Fruit fly (Drosophila melanogaster): Measurements from ENCODE around the gene asun.
A peak's percentile ranks its signal among the peaks of the same experiment; 100 is the strongest.

Gene asun

DNA sequence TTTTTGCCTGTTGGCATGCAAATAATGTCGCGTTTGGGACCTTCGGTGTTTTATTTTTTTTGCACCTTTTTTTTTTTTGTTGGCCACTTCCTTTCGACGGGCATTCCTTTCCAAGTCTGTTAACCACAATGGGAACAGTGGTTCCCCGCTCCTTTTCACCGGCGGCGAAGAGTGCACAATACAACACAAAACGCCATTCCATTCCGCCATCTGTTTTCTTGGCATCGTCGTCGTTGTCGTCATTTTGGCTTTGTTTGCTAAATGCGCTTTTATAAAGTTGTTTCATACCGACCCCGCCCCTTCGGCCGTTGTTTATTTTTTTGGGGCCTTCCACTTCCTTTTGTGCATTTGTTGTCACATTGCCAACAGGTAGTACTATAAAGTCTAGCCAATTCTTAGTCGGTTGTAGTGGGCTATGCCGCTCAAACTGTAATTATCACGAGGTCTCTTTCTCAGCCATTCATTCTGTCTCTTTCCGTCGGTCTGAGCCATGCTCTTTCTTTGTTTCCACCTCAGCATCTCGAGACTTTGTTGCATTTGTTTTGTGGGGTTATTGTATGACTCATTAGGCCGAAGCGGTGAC lies 26.3 kb downstream of the asun start:
- no peak for TF ChIP-seq CG34367 (tag; optimal IDR thresholded peaks at IDR 0.05)
- TF ChIP-seq Snoo (tag; optimal IDR thresholded peaks at IDR 0.05), result peak; percentile 26
- TF ChIP-seq CG32121 (GFP tag; IDR thresholded peaks at IDR 0.05), result no peak
- TF ChIP-seq EcR (GFP tag; optimal IDR thresholded peaks at IDR 0.05), result peak; percentile 82
- TF ChIP-seq CG4496 (GFP tag; IDR thresholded peaks at IDR 0.05), result no peak

DNA sequence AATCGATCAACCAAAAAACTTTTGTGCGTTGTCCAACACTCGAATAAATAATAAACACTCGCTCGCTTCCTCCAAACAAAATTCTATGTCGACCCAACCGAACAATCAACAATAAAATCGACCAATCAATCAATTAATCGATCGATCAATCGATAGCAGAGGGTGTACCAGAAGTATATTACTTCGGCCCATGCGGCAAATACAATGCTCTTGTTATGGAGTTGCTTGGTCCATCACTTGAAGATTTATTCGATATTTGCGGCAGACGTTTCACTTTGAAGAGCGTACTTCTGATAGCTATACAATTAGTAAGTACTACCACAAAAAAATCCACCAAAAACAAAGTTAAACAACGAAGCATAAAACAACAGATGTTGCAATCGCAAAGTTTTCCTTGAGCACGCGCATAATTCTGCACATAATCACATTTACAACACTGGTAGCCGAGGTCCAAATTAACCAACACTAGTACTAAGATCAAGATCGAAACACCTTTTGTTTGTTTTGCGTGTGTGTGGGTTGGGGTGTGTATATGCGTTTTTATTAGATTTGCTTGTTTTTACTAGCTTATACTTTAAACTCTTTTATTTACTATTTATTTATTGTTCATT lies 31.5 kb downstream of the asun start:
- TF ChIP-seq Pif1A (GFP tag; optimal IDR thresholded peaks at IDR 0.05) (no peak), CG15710 (tag; optimal IDR thresholded peaks at IDR 0.05) (no peak), CG9948 (tag; optimal IDR thresholded peaks at IDR 0.05) (no peak), CG14655 (GFP tag; optimal IDR thresholded peaks at IDR 0.05) (no peak)

DNA sequence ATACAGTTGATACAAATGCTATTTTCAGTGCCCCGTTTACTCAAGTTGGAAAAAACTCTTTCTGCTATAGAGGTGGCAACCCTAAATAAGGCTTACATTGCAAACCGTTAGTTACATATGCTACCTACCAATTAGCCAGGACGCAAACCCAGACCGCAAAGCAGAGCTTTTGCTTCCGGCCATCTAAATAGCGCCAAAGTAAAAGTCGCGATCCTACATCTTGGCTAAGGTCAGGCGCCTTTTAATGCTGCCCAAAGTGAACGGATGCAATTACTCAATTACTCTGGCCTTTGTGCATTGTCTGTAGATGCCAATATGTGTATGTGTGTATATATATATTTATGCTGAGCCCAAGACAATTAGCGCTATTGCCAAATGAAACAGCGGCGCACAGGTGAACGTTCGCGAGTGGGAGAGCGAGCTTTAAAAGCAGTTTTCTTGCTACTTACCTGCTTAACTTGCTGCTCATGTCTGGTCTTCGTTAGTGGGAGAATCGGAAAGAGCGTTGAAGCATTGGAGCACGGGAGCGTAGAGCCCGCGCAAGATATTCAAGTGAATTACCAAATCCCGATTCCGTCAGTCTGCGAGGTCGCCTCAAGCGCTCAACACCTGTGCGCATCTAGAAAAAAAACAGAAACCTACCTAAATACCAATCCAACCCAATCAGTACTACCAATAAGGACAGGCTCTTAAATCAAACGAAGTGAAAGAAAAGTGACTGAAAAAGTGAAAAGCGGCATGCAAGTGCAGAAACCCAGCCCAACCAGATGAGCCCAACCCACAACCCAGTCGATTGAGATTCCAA lies 41.3 kb downstream of the asun start, which contains the start of gene Zip89B:
Gene Zip89B (plus strand): TSS at position 574 of the 805 bp plus-strand sequence.
- TF ChIP-seq Pif1B (GFP tag; optimal IDR thresholded peaks at IDR 0.05) (peak; percentile 23), CG17806 (tag; optimal IDR thresholded peaks at IDR 0.05) (no peak), EcR (GFP tag; optimal IDR thresholded peaks at IDR 0.05) (peak; percentile 93), CG8159 (tag; optimal IDR thresholded peaks at IDR 0.05) (no peak), gl (tag; optimal IDR thresholded peaks at IDR 0.05) (no peak)

DNA sequence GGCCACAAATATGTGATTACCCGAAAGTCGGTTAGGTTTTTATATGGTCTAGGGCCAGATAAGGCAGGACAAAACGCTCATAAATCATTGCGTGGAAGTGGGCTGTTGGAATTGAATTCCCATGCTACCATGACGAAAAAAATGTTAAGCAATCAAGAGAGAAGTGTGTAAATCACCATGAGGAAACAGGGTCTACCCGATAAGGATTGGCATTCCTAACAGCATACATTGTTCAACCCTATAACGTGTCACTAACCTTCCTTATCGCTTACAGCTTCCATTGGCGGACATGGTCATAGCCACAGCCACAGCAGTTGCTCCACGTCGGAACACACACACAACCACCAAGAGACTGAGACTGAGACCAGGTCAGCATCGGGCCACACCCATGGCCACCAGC lies 44.0 kb downstream of the asun start:
- TF ChIP-seq Pif1B (GFP tag; optimal IDR thresholded peaks at IDR 0.05) (no peak), CG34367 (tag; optimal IDR thresholded peaks at IDR 0.05) (no peak), rn (GFP tag; IDR thresholded peaks at IDR 0.05) (no peak), EcR (GFP tag; optimal IDR thresholded peaks at IDR 0.05) (peak; percentile 69), CG14655 (GFP tag; optimal IDR thresholded peaks at IDR 0.05) (no peak)

DNA sequence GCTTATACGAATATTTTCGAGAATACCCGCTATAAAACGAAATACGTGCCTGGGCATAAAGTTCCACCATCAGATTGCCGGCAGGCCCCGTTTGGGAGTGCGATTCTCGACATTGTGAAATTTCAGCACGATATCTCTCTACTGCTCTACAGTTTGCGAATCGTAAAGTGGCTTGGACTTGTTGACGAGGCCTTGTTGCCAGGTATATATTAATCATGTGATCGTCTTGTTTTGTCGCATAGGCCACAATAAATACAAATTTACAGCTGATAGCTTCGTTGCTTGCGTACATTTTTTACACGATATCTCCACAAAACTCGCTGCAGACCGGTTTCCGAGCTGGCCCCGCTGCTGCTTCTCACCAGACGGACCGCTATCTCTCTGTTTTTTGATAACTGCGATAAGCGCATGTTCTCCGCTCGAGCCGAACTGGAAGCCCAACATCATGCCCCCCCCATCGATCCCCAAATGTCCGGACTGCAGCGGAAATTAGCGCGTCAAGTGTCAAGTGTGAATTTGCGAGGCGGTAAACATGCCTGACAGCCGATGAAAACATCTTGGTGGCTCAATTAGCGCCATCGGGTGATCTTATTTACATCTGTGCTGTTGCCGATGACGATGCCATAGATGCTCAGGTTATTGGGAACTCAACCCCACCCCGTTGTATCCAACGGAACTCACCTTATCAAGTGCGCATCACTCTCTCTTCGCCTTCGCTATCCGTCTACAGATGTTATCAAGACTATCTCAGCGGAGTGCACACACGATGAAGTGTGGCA lies 45.4 kb downstream of the asun start:
- TF ChIP-seq CG10348 (GFP tag; IDR thresholded peaks at IDR 0.05) (no peak), Pif1B (GFP tag; optimal IDR thresholded peaks at IDR 0.05) (no peak), CG34367 (tag; optimal IDR thresholded peaks at IDR 0.05) (no peak), Snoo (tag; optimal IDR thresholded peaks at IDR 0.05) (no peak), CG4496 (GFP tag; IDR thresholded peaks at IDR 0.05) (0 out of 3 replicates have a peak, but pooled peaks have one; percentile 42), CG17806 (tag; optimal IDR thresholded peaks at IDR 0.05) (no peak), CG15710 (tag; optimal IDR thresholded peaks at IDR 0.05) (peak; percentile 10), rn (GFP tag; IDR thresholded peaks at IDR 0.05) (no peak), CG13204 (GFP tag; optimal IDR thresholded peaks at IDR 0.05) (peak; percentile 67), CG9948 (tag; optimal IDR thresholded peaks at IDR 0.05) (no peak), D1 (tag; optimal IDR thresholded peaks at IDR 0.05) (no peak), CG8159 (tag; optimal IDR thresholded peaks at IDR 0.05) (peak; percentile 19), gl (tag; optimal IDR thresholded peaks at IDR 0.05) (no peak), CG14655 (GFP tag; optimal IDR thresholded peaks at IDR 0.05) (no peak), fd96Ca (GFP tag; IDR thresholded peaks at IDR 0.05) (no peak), Pif1A (GFP tag; optimal IDR thresholded peaks at IDR 0.05) (peak; percentile 10), EcR (GFP tag; optimal IDR thresholded peaks at IDR 0.05) (no peak), CG8301 (tag; optimal IDR thresholded peaks at IDR 0.05) (no peak), CG12605 (GFP tag; IDR thresholded peaks at IDR 0.05) (0 out of 2 replicates have a peak, but pooled peaks have one; percentile 17), CG32121 (GFP tag; IDR thresholded peaks at IDR 0.05) (peak; percentile 30; the same call in 1 of the 2 replicates), Ets98B (GFP tag; IDR thresholded peaks at IDR 0.05) (no peak)

DNA sequence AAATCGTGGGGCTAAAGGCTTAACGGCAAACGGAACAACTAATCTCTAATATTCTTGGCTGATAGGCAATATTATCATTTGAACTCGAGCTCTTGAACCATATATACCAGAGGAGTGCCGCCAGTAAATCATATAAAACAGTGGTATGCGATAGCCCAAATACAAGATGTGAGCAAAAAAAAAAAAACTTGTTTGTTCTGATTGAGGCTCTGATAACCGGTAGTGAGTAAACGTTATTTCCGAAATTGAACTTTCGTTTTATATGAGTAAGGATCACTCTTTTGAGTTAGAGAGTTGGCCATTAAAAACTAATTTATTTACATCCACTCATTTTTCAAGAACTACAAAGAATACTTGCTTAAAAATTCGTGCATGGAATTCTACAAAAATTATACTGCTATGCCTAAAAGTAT lies 46.0 kb downstream of the asun start:
- TF ChIP-seq CG15710 (tag; optimal IDR thresholded peaks at IDR 0.05) (no peak), CG12605 (GFP tag; IDR thresholded peaks at IDR 0.05) (no peak), EcR (GFP tag; optimal IDR thresholded peaks at IDR 0.05) (no peak), rn (GFP tag; IDR thresholded peaks at IDR 0.05) (no peak), D1 (tag; optimal IDR thresholded peaks at IDR 0.05) (no peak), CG17806 (tag; optimal IDR thresholded peaks at IDR 0.05) (no peak), fd96Ca (GFP tag; IDR thresholded peaks at IDR 0.05) (no peak), CG9948 (tag; optimal IDR thresholded peaks at IDR 0.05) (no peak), CG4496 (GFP tag; IDR thresholded peaks at IDR 0.05) (no peak), CG13204 (GFP tag; optimal IDR thresholded peaks at IDR 0.05) (no peak), Snoo (tag; optimal IDR thresholded peaks at IDR 0.05) (no peak), Ets98B (GFP tag; IDR thresholded peaks at IDR 0.05) (no peak), Pif1A (GFP tag; optimal IDR thresholded peaks at IDR 0.05) (no peak), CG8301 (tag; optimal IDR thresholded peaks at IDR 0.05) (no peak)

Measured in whole organism, pupa.